Fruit fly (Drosophila melanogaster) whole organism, prepupa: ENCODE data around the gene CG1909.

ENCODE experiments used
- CG11294 ChIP-seq: fragments of 200-800 bp; sonication (Bioruptor generic); IDR thresholded peaks from 2 replicates; pipeline ENCODE4 v1.3.6; 2022; ENCODE audit warnings: missing biosample characterization, missing genetic modification characterization
- CG11762 ChIP-seq: fragments of 200-800 bp; sonication (Bioruptor generic); optimal IDR thresholded peaks from 3 replicates; lab custom pipeline; 2016; ENCODE audit warnings: missing biosample characterization, missing genetic modification characterization; ENCODE audit not compliant: insufficient read depth
- CG1621 ChIP-seq: fragments of 200-800 bp; sonication (Bioruptor generic); optimal IDR thresholded peaks from 3 replicates; lab custom pipeline; 2018; ENCODE audit warnings: missing biosample characterization, mild to moderate bottlenecking, missing genetic modification characterization
- CG3032 ChIP-seq: fragments of 200-800 bp; optimal IDR thresholded peaks from 2 replicates; lab custom pipeline; 2019; ENCODE audit warnings: missing biosample characterization, mild to moderate bottlenecking, missing genetic modification characterization, moderate library complexity
- CG31627 ChIP-seq: fragments of 200-800 bp; sonication (Bioruptor generic); optimal IDR thresholded peaks from 3 replicates; lab custom pipeline; 2016; ENCODE audit warnings: missing biosample characterization, missing genetic modification characterization
- CG3919 ChIP-seq: fragments of 200-800 bp; sonication (Bioruptor generic); optimal IDR thresholded peaks from 3 replicates; lab custom pipeline; 2016; ENCODE audit warnings: missing biosample characterization, missing genetic modification characterization
- CG6163 ChIP-seq: fragments of 200-800 bp; sonication (Bioruptor generic); IDR thresholded peaks from 3 replicates; pipeline ENCODE4 v1.3.6; 2022; ENCODE audit warnings: missing biosample characterization, missing genetic modification characterization
- CG6276 ChIP-seq: fragments of 200-800 bp; sonication (Bioruptor generic); optimal IDR thresholded peaks from 2 replicates; lab custom pipeline; 2017; ENCODE audit warnings: missing biosample characterization, mild to moderate bottlenecking, missing genetic modification characterization
- CG6808 ChIP-seq: fragments of 200-800 bp; sonication (Bioruptor generic); optimal IDR thresholded peaks from 3 replicates; lab custom pipeline; 2017; ENCODE audit warnings: missing biosample characterization, missing genetic modification characterization, mild to moderate bottlenecking, moderate library complexity, missing genetic modification reagents
- CG7368 ChIP-seq: fragments of 200-800 bp; sonication (Bioruptor generic); optimal IDR thresholded peaks from 3 replicates; lab custom pipeline; 2016; ENCODE audit warnings: missing biosample characterization, missing genetic modification characterization
- CG8632 ChIP-seq: fragments of 200-800 bp; sonication (Bioruptor generic); optimal IDR thresholded peaks from 3 replicates; lab custom pipeline; 2016; ENCODE audit warnings: missing biosample characterization, missing genetic modification characterization
- Eip75B ChIP-seq: fragments of 200-800 bp; sonication (Bioruptor generic); optimal IDR thresholded peaks from 3 replicates; lab custom pipeline; 2016; ENCODE audit warnings: missing biosample characterization, missing genetic modification characterization
- Eip78C ChIP-seq: fragments of 200-800 bp; sonication (Bioruptor generic); peaks from one replicate; lab custom pipeline; 2016; ENCODE audit warnings: missing biosample characterization, missing genetic modification characterization
- Ets21C ChIP-seq: fragments of 200-800 bp; sonication (Bioruptor generic); optimal IDR thresholded peaks from 3 replicates; lab custom pipeline; 2016; ENCODE audit warnings: missing biosample characterization, missing genetic modification characterization
- Ets96B ChIP-seq: fragments of 200-800 bp; optimal IDR thresholded peaks from 2 replicates; lab custom pipeline; 2019; ENCODE audit warnings: missing biosample characterization, mild to moderate bottlenecking, missing genetic modification characterization, moderate library complexity
- Gug ChIP-seq: fragments of 200-800 bp; sonication (Bioruptor generic); IDR thresholded peaks from 2 replicates; pipeline ENCODE4 v1.3.6; 2022; ENCODE audit warnings: missing biosample characterization, missing genetic modification characterization
- Hr38 ChIP-seq: sonication (Bioruptor generic); optimal IDR thresholded peaks from 2 replicates; lab custom pipeline; 2016; ENCODE audit warnings: missing biosample characterization, missing genetic modification characterization
- Hr39 ChIP-seq: fragments of 200-800 bp; sonication (Bioruptor generic); optimal IDR thresholded peaks from 2 replicates; lab custom pipeline; 2016; ENCODE audit warnings: missing biosample characterization, missing genetic modification characterization
- Hr4 ChIP-seq: fragments of 200-800 bp; sonication (Bioruptor generic); optimal IDR thresholded peaks from 3 replicates; lab custom pipeline; 2016; ENCODE audit warnings: missing biosample characterization, missing genetic modification characterization
- OdsH ChIP-seq: fragments of 200-800 bp; sonication (Bioruptor generic); optimal IDR thresholded peaks from 3 replicates; lab custom pipeline; 2016; ENCODE audit warnings: missing biosample characterization, missing genetic modification characterization
- Smox ChIP-seq: fragments of 200-800 bp; sonication (Bioruptor generic); optimal IDR thresholded peaks from 3 replicates; lab custom pipeline; 2016; ENCODE audit warnings: missing biosample characterization, missing genetic modification characterization
- acj6 ChIP-seq: fragments of 200-800 bp; sonication (Bioruptor generic); optimal IDR thresholded peaks from 3 replicates; lab custom pipeline; 2016; ENCODE audit warnings: missing biosample characterization, missing genetic modification characterization
- cyc ChIP-seq: fragments of 200-800 bp; sonication (Bioruptor generic); optimal IDR thresholded peaks from 3 replicates; lab custom pipeline; 2016; ENCODE audit warnings: missing biosample characterization, missing genetic modification characterization
- dac ChIP-seq: fragments of 200-800 bp; sonication (Bioruptor generic); optimal IDR thresholded peaks from 2 replicates; lab custom pipeline; 2017; ENCODE audit warnings: missing biosample characterization, mild to moderate bottlenecking, missing genetic modification characterization
- dsx ChIP-seq: fragments of 200-800 bp; optimal IDR thresholded peaks from 3 replicates; lab custom pipeline; 2019; ENCODE audit warnings: missing biosample characterization, mild to moderate bottlenecking, missing genetic modification characterization, moderate library complexity; ENCODE audit not compliant: poor library complexity, severe bottlenecking
- esn ChIP-seq: fragments of 200-800 bp; sonication (Bioruptor generic); optimal IDR thresholded peaks from 2 replicates; lab custom pipeline; 2016; ENCODE audit warnings: missing biosample characterization, mild to moderate bottlenecking, missing genetic modification characterization, moderate library complexity
- fd59A ChIP-seq: fragments of 200-800 bp; sonication (Bioruptor generic); optimal IDR thresholded peaks from 2 replicates; lab custom pipeline; 2017; ENCODE audit warnings: missing biosample characterization, mild to moderate bottlenecking, missing genetic modification characterization, missing genetic modification reagents
- fkh ChIP-seq: fragments of 200-800 bp; sonication (Bioruptor generic); optimal IDR thresholded peaks from 3 replicates; lab custom pipeline; 2017; ENCODE audit warnings: missing biosample characterization, mild to moderate bottlenecking, missing genetic modification characterization, moderate library complexity
- lz ChIP-seq: fragments of 200-800 bp; sonication (Bioruptor generic); optimal IDR thresholded peaks from 3 replicates; lab custom pipeline; 2016; ENCODE audit warnings: missing biosample characterization, missing genetic modification characterization
- net ChIP-seq: fragments of 200-800 bp; sonication (Bioruptor generic); optimal IDR thresholded peaks from 3 replicates; lab custom pipeline; 2016; ENCODE audit warnings: missing biosample characterization, missing genetic modification characterization
- pdm3 ChIP-seq: fragments of 200-800 bp; sonication (Bioruptor generic); optimal IDR thresholded peaks from 3 replicates; lab custom pipeline; 2016; ENCODE audit warnings: missing biosample characterization, missing genetic modification characterization
- svp ChIP-seq: fragments of 200-800 bp; sonication (Bioruptor generic); peaks from one replicate; lab custom pipeline; 2016; ENCODE audit warnings: missing biosample characterization, missing genetic modification characterization
- vri ChIP-seq: fragments of 200-800 bp; sonication (Bioruptor generic); optimal IDR thresholded peaks from 3 replicates; lab custom pipeline; 2016; ENCODE audit warnings: missing biosample characterization, mild to moderate bottlenecking, missing genetic modification characterization

Gene CG1909

DNA sequence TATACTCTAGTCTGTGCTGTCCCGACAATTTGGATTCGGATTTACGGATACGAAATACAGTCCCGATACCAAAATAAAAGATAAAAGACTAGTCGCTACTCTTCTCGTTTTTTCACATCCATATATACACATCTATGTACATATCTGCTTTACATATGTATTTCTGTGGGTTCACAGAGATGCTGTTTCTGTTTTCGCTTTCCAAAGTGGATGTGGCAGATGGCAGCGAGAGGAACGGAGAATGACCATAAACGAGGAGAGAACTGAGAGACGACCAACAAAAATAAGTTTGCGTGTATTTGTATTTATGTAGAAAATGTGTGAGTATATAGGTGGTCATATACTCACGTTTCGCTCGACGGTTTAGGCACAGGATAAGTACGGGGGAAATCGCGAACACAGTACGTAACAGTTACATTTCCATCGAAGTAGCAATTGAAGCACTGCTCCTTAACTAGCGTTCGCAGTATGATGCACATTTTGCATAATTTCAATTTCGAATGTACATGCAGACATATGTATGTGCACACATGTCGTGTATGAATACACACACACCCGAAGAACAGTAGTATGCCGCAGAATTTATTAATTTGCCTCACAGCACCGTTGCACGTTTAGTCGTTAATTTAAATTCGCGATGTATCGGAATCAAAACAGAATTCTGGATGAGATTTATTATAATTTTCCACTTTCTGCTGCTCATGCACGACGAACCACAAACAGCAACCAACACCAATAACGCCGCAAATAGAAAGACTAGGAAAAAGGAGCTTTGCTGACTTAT lies 25.6 kb upstream of the CG1909 start, which contains the start of gene Tdg (continued):
- no peak for TF ChIP-seq CG3032 (tag; lab: Kevin White, UChicago)
- no peak for TF ChIP-seq CG3919
- TF ChIP-seq CG11762 (GFP tag; lab: Kevin White, UChicago): no peak
- no peak for TF ChIP-seq Ets96B (tag; lab: Kevin White, UChicago)

DNA sequence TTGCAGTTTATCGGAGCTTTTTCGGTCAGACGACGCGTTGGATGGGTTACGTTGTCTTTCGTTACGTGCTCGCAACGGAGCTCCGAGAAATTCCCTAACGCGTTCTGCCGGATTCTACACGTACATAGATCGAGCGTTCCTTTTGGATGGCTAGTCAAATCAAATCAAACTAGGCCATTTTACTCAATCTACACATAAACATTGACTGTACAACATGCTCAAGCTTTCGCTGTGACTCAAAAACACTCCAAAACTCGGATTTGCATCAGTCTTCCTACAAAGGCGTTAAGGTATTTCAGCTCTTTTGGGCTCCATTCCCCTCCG lies 25.1 kb upstream of the CG1909 start, which contains the start of gene Pur-alpha:
TSS of gene Pur-alpha (plus strand) at position 138 of the 324 bp plus-strand sequence.
- TF ChIP-seq CG6276 (GFP tag; lab: Kevin White, UChicago): peak; percentile 33
- no peak for TF ChIP-seq Eip78C (GFP tag; lab: Kevin White, UChicago)
- TF ChIP-seq pdm3 (GFP tag; lab: Kevin White, UChicago): no peak
- TF ChIP-seq CG6808 (GFP tag; lab: Kevin White, UChicago): peak; percentile 24
- TF ChIP-seq CG3032 (tag; lab: Kevin White, UChicago): peak; percentile 11
- TF ChIP-seq CG7368 (GFP tag; lab: Kevin White, UChicago): no peak
- peak; percentile 68 for TF ChIP-seq fkh (GFP tag; lab: Kevin White, UChicago)
- TF ChIP-seq Hr4 (GFP tag; lab: Kevin White, UChicago): no peak
- peak; percentile 40 for TF ChIP-seq svp (GFP tag; lab: Kevin White, UChicago)
- no peak for TF ChIP-seq CG31627 (GFP tag; lab: Kevin White, UChicago)
- TF ChIP-seq Hr39 (GFP tag; lab: Kevin White, UChicago): no peak
- TF ChIP-seq dsx (GFP tag; lab: Kevin White, UChicago): peak; percentile 51

DNA sequence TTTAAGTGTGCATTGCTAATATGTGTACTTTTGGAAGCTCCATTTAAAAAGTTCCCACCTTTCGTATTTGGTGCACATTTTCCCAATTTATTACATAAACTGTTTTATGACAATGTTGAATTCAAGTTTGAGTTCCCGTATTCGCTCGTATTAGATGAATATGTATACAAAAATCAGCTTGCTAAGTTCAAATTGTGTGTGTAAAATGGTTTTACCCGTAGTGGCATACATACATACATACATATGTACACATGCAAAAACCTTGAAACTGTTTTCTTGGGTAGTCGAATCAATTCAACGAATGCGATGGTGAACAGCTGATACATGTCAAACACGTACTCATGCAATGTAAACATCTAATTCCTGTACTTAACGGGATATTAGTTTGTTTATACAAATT lies 24.5 kb upstream of the CG1909 start:
- TF ChIP-seq Eip78C (GFP tag; lab: Kevin White, UChicago) (peak; percentile 77), CG11294 (GFP tag; lab: Robert Waterston, UW) (no peak), CG8632 (GFP tag; lab: Kevin White, UChicago) (peak; percentile 21)

DNA sequence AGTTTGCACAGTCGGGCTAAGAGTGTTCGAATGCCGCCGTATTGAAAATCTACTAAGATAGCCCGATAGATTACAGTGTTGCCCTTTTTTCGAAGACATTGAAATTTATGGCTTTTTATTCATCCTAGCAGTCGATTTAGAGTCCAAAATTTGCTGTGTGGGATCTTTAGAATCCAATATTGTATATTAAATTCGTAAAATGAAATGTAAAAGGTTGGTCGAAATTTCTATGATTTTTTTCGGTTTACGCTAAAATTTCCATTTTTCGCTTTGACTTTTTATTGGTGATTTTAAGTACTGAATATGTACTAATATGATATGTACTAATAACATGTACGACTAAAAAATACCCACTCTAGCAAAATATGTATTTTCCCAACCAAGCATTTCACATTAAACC lies 15.6 kb upstream of the CG1909 start:
- no peak for TF ChIP-seq Gug (GFP tag; lab: Robert Waterston, UW)
- no peak for TF ChIP-seq dac (GFP tag; lab: Kevin White, UChicago)
- no peak for TF ChIP-seq Eip75B (GFP tag; lab: Kevin White, UChicago)
- TF ChIP-seq esn: no peak
- no peak for TF ChIP-seq Smox
- no peak for TF ChIP-seq CG6276 (GFP tag; lab: Kevin White, UChicago)
- TF ChIP-seq vri (GFP tag; lab: Kevin White, UChicago): no peak
- no peak for TF ChIP-seq CG3032 (tag; lab: Kevin White, UChicago)
- no peak for TF ChIP-seq Hr38 (GFP tag; lab: Kevin White, UChicago)
- no peak for TF ChIP-seq svp (GFP tag; lab: Kevin White, UChicago)
- no peak for TF ChIP-seq fd59A
- no peak for TF ChIP-seq net (GFP tag; lab: Kevin White, UChicago)
- TF ChIP-seq CG1621 (tag; lab: Kevin White, UChicago): no peak
- TF ChIP-seq CG7368 (GFP tag; lab: Kevin White, UChicago): no peak
- no peak for TF ChIP-seq Ets21C (GFP tag; lab: Kevin White, UChicago)
- TF ChIP-seq Eip78C (GFP tag; lab: Kevin White, UChicago): no peak
- TF ChIP-seq CG6163: no peak

DNA sequence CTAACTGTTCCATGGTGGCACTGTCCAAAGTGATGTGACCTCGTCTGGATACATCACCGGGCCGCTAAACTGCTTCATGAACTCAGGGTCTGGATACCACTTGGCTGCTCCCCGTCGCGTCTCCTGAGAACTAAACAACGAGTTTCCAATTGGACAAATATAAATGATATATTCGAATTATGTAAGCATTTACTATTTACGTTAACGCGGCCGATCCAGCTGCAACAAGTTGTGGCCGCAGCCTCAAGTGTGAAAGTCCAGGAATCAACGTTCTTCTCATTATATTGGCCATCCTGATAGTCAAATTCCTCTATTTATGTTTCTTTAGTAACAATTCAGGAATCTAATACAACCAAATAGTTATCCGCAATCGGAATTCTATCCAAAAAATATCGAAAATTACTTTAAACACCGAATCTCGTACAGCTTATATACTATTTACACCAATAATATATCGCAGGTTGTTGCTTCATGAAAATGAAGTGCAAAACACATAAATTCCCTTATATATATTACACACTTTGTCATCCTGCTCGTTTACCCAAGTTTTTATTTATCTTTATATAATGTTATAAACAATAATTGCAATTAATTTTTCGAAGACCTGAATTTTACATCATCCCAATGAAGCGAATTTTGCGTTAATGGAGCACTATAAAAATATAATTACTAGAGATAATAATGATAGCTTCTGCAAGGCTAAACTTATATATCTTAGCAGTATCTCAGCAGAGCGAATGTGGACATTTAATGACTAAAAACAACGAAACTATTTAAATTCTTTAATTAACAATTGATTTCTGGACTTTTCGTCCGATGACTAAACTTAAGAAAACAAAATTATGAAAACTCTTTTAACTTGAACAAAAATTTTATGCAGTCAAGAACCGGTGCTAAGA lies 12.3 kb upstream of the CG1909 start:
- no peak for TF ChIP-seq vri (GFP tag; lab: Kevin White, UChicago)
- peak; percentile 9 for TF ChIP-seq cyc (GFP tag; lab: Kevin White, UChicago)
- TF ChIP-seq lz (GFP tag; lab: Kevin White, UChicago): peak; percentile 9
- TF ChIP-seq Eip78C (GFP tag; lab: Kevin White, UChicago): peak; percentile 67
- peak; percentile 20 for TF ChIP-seq acj6 (GFP tag; lab: Kevin White, UChicago)
- no peak for TF ChIP-seq CG11294 (GFP tag; lab: Robert Waterston, UW)
- TF ChIP-seq fd59A: no peak
- peak; percentile 14 for TF ChIP-seq OdsH (GFP tag; lab: Kevin White, UChicago)
- no peak for TF ChIP-seq net (GFP tag; lab: Kevin White, UChicago)
- TF ChIP-seq CG3032 (tag; lab: Kevin White, UChicago): peak; percentile 45
